Fruit fly (Drosophila melanogaster) whole organism, embryonic: Measurements from ENCODE around the gene pHCl-1.

Experiments
- Bgb ChIP-seq: fragments of 200-800 bp; sonication (Bioruptor generic); IDR thresholded peaks from 2 replicates; pipeline ENCODE4 v1.3.6; 2022; ENCODE audit warnings: missing biosample characterization, missing genetic modification characterization; ENCODE audit not compliant: partially characterized antibody
- CG1024 ChIP-seq: fragments of 200-800 bp; sonication (Bioruptor generic); IDR thresholded peaks from 2 replicates; pipeline ENCODE4 v1.3.6; 2022; ENCODE audit warnings: missing biosample characterization, missing genetic modification characterization
- CG10274 ChIP-seq: fragments of 200-800 bp; sonication (Bioruptor generic); optimal IDR thresholded peaks from 3 replicates; lab custom pipeline; 2017; ENCODE audit warnings: missing biosample characterization, mild to moderate bottlenecking, missing genetic modification characterization
- CG10979 ChIP-seq: fragments of 200-800 bp; sonication (Bioruptor generic); optimal IDR thresholded peaks from 2 replicates; lab custom pipeline; 2018; ENCODE audit warnings: missing biosample characterization, mild to moderate bottlenecking, missing genetic modification characterization, moderate library complexity
- CG11085 ChIP-seq: fragments of 200-800 bp; sonication (Bioruptor generic); IDR thresholded peaks from 2 replicates; pipeline ENCODE4 v1.3.6; 2022; ENCODE audit warnings: missing biosample characterization, missing genetic modification characterization
- CG12155 ChIP-seq: fragments of 200-800 bp; sonication (Bioruptor generic); optimal IDR thresholded peaks from 3 replicates; lab custom pipeline; 2016; ENCODE audit warnings: missing biosample characterization, missing genetic modification characterization
- CG12391 ChIP-seq: fragments of 200-800 bp; sonication (Bioruptor generic); optimal IDR thresholded peaks from 3 replicates; lab custom pipeline; 2018; ENCODE audit warnings: missing biosample characterization, mild to moderate bottlenecking, missing genetic modification characterization, moderate library complexity
- CG12659 ChIP-seq: fragments of 200-800 bp; sonication (Bioruptor generic); optimal IDR thresholded peaks from 3 replicates; lab custom pipeline; 2017; ENCODE audit warnings: mild to moderate bottlenecking, missing biosample characterization, missing genetic modification reagents, missing genetic modification characterization
- CG13123 ChIP-seq: fragments of 200-800 bp; sonication (Bioruptor generic); optimal IDR thresholded peaks from 2 replicates; lab custom pipeline; 2016; ENCODE audit warnings: missing biosample characterization, missing genetic modification characterization
- CG13775 ChIP-seq: fragments of 200-800 bp; sonication (Bioruptor generic); optimal IDR thresholded peaks from 3 replicates; lab custom pipeline; 2017; ENCODE audit warnings: missing biosample characterization, mild to moderate bottlenecking, missing genetic modification characterization
- CG14710 ChIP-seq: fragments of 200-800 bp; sonication (Bioruptor generic); optimal IDR thresholded peaks from 3 replicates; lab custom pipeline; 2019; ENCODE audit warnings: missing biosample characterization, mild to moderate bottlenecking, missing genetic modification characterization, moderate library complexity
- CG15514 ChIP-seq: fragments of 200-800 bp; sonication (Bioruptor generic); optimal IDR thresholded peaks from 3 replicates; lab custom pipeline; 2017; ENCODE audit warnings: missing biosample characterization, missing genetic modification characterization, mild to moderate bottlenecking, moderate library complexity, missing genetic modification reagents
- CG15696 ChIP-seq: fragments of 200-800 bp; sonication (Bioruptor generic); optimal IDR thresholded peaks from 2 replicates; lab custom pipeline; 2019; ENCODE audit warnings: missing biosample characterization, mild to moderate bottlenecking, missing genetic modification characterization, moderate library complexity
- CG1603 ChIP-seq: fragments of 200-800 bp; sonication (Bioruptor generic); optimal IDR thresholded peaks from 2 replicates; lab custom pipeline; 2019; ENCODE audit warnings: missing biosample characterization, mild to moderate bottlenecking, missing genetic modification characterization, moderate library complexity
- CG17361 ChIP-seq: fragments of 200-800 bp; sonication (Bioruptor generic); IDR thresholded peaks from 3 replicates; pipeline ENCODE4 v1.3.6; 2022; ENCODE audit warnings: missing biosample characterization, missing genetic modification characterization
- CG17829 ChIP-seq: fragments of 200-800 bp; optimal IDR thresholded peaks from 2 replicates; lab custom pipeline; 2019; ENCODE audit warnings: missing biosample characterization, mild to moderate bottlenecking, missing genetic modification characterization, moderate library complexity
- CG2199 ChIP-seq: fragments of 200-800 bp; sonication (Bioruptor generic); IDR thresholded peaks from 3 replicates; pipeline ENCODE4 v1.3.6; 2022; ENCODE audit warnings: missing biosample characterization, missing genetic modification characterization
- CG2712 ChIP-seq: fragments of 200-800 bp; optimal IDR thresholded peaks from 3 replicates; lab custom pipeline; 2019; ENCODE audit warnings: missing biosample characterization, mild to moderate bottlenecking, missing genetic modification characterization, moderate library complexity
- CG33557 ChIP-seq: fragments of 200-800 bp; sonication (Bioruptor generic); optimal IDR thresholded peaks from 2 replicates; lab custom pipeline; 2019; ENCODE audit warnings: missing biosample characterization, mild to moderate bottlenecking, missing genetic modification characterization, moderate library complexity
- CG4404 ChIP-seq: fragments of 200-800 bp; sonication (Bioruptor generic); IDR thresholded peaks from 2 replicates; pipeline ENCODE4 v1.3.6; 2022; ENCODE audit warnings: missing biosample characterization, missing genetic modification characterization
- CG7357 ChIP-seq: fragments of 200-800 bp; sonication (Bioruptor generic); IDR thresholded peaks from 3 replicates; pipeline ENCODE4 v1.3.6; 2022; ENCODE audit warnings: missing biosample characterization, missing genetic modification characterization
- CG7963 ChIP-seq: fragments of 200-800 bp; sonication (Bioruptor generic); IDR thresholded peaks from 3 replicates; pipeline ENCODE4 v1.3.6; 2022; ENCODE audit warnings: missing biosample characterization, missing genetic modification characterization; ENCODE audit not compliant: partially characterized antibody
- CG8388 ChIP-seq: fragments of 200-800 bp; sonication (Bioruptor generic); optimal IDR thresholded peaks from 2 replicates; lab custom pipeline; 2019; ENCODE audit warnings: missing biosample characterization, mild to moderate bottlenecking, missing genetic modification characterization, moderate library complexity
- CG9215 ChIP-seq: fragments of 200-800 bp; sonication (Bioruptor generic); IDR thresholded peaks from 2 replicates; pipeline ENCODE4 v1.3.6; 2022; ENCODE audit warnings: missing biosample characterization, missing genetic modification characterization
- CG9727 ChIP-seq: fragments of 200-800 bp; sonication (Bioruptor generic); optimal IDR thresholded peaks from 3 replicates; lab custom pipeline; 2017; ENCODE audit warnings: missing biosample characterization, mild to moderate bottlenecking, missing genetic modification characterization
- CTCF ChIP-seq: fragments of 200-800 bp; sonication (Bioruptor generic); optimal IDR thresholded peaks from 2 replicates; lab custom pipeline; 2017; ENCODE audit warnings: missing biosample characterization, mild to moderate bottlenecking, missing genetic modification characterization, moderate library complexity
- Camta ChIP-seq: fragments of 200-800 bp; sonication (Bioruptor generic); optimal IDR thresholded peaks from 2 replicates; lab custom pipeline; 2016; ENCODE audit warnings: missing biosample characterization, missing genetic modification characterization
- ERR ChIP-seq: fragments of 200-800 bp; sonication (Bioruptor generic); optimal IDR thresholded peaks from 2 replicates; lab custom pipeline; 2016; ENCODE audit warnings: missing biosample characterization, missing genetic modification characterization
- Ets65A ChIP-seq: fragments of 200-800 bp; sonication (Bioruptor generic); peaks from one replicate; lab custom pipeline; 2016; ENCODE audit warnings: missing biosample characterization, missing genetic modification characterization
- Pdp1 ChIP-seq, 2 experiments: fragments of 200-800 bp; sonication (Bioruptor generic); optimal IDR thresholded peaks; 3 replicates each; lab custom pipeline; 2016; ENCODE audit warnings: missing biosample characterization in 2 of 2, missing genetic modification characterization in 2 of 2, mild to moderate bottlenecking in 1 of 2, moderate library complexity in 1 of 2
- Sry-β ChIP-seq: fragments of 200-800 bp; sonication (Bioruptor generic); optimal IDR thresholded peaks from 2 replicates; lab custom pipeline; 2018; ENCODE audit warnings: missing biosample characterization, mild to moderate bottlenecking, missing genetic modification characterization, moderate library complexity
- amos ChIP-seq: fragments of 200-800 bp; sonication (Bioruptor generic); IDR thresholded peaks from 2 replicates; pipeline ENCODE4 v1.3.6; 2022; ENCODE audit warnings: missing biosample characterization, missing genetic modification characterization; ENCODE audit not compliant: partially characterized antibody
- ase ChIP-seq: fragments of 200-800 bp; sonication (Bioruptor generic); IDR thresholded peaks from 3 replicates; pipeline ENCODE4 v1.3.6; 2022; ENCODE audit warnings: missing biosample characterization, missing genetic modification characterization
- bbx ChIP-seq: fragments of 200-800 bp; sonication (Bioruptor generic); IDR thresholded peaks from 2 replicates; pipeline ENCODE4 v1.3.6; 2022; ENCODE audit warnings: missing biosample characterization, missing genetic modification characterization; ENCODE audit not compliant: partially characterized antibody
- dmrt11E ChIP-seq: fragments of 200-800 bp; sonication (Bioruptor generic); optimal IDR thresholded peaks from 3 replicates; lab custom pipeline; 2018; ENCODE audit warnings: missing biosample characterization, mild to moderate bottlenecking, missing genetic modification characterization, moderate library complexity
- eve ChIP-seq, 2 experiments: fragments of >200 bp; optimal IDR thresholded peaks; 2 replicates each; lab custom pipeline; 2017; ENCODE audit warnings: missing biosample characterization in 2 of 2, missing genetic modification characterization in 2 of 2
- gem ChIP-seq: fragments of 200-800 bp; sonication (Bioruptor generic); optimal IDR thresholded peaks from 2 replicates; lab custom pipeline; 2019; ENCODE audit warnings: missing biosample characterization, mild to moderate bottlenecking, missing genetic modification characterization, moderate library complexity
- grau ChIP-seq: fragments of 200-800 bp; optimal IDR thresholded peaks from 3 replicates; lab custom pipeline; 2019; ENCODE audit warnings: missing biosample characterization, mild to moderate bottlenecking, missing genetic modification characterization, moderate library complexity
- hb ChIP-seq: fragments of 200-800 bp; sonication (Bioruptor generic); IDR thresholded peaks from 3 replicates; pipeline ENCODE4 v1.3.6; 2022; ENCODE audit warnings: missing biosample characterization, missing genetic modification characterization; ENCODE audit not compliant: partially characterized antibody
- ken ChIP-seq: fragments of 200-800 bp; sonication (Bioruptor generic); IDR thresholded peaks from 3 replicates; pipeline ENCODE4 v1.3.6; 2022; ENCODE audit warnings: missing biosample characterization, missing genetic modification characterization
- lola ChIP-seq, 3 experiments: fragments of >200 bp in 2 of 3; fragments of 200-800 bp in 1 of 3; sonication (Bioruptor generic) in 1 of 3; optimal IDR thresholded peaks; 2 replicates each; lab custom pipeline; 2017 to 2019; ENCODE audit warnings: missing biosample characterization in 3 of 3, missing genetic modification characterization in 3 of 3, mild to moderate bottlenecking in 1 of 3, moderate library complexity in 1 of 3
- ro ChIP-seq: fragments of 200-800 bp; sonication (Bioruptor generic); IDR thresholded peaks from 2 replicates; pipeline ENCODE4 v1.3.6; 2022; ENCODE audit warnings: missing biosample characterization, missing genetic modification characterization
- sens ChIP-seq: fragments of 200-800 bp; sonication (Bioruptor generic); peaks from one replicate; lab custom pipeline; 2016; ENCODE audit warnings: missing biosample characterization, missing genetic modification characterization
- stwl ChIP-seq: fragments of 200-800 bp; sonication (Bioruptor generic); optimal IDR thresholded peaks from 3 replicates; lab custom pipeline; 2018; ENCODE audit warnings: missing biosample characterization, mild to moderate bottlenecking, missing genetic modification characterization, moderate library complexity
- zf30C ChIP-seq: fragments of 200-800 bp; sonication (Bioruptor generic); optimal IDR thresholded peaks from 3 replicates; lab custom pipeline; 2018; ENCODE audit warnings: missing biosample characterization, mild to moderate bottlenecking, missing genetic modification characterization
- zfh1 ChIP-seq: fragments of 200-800 bp; sonication (Bioruptor generic); IDR thresholded peaks from 3 replicates; pipeline ENCODE4 v1.3.6; 2022; ENCODE audit warnings: missing biosample characterization, missing genetic modification characterization

pHCl-1 gene

DNA sequence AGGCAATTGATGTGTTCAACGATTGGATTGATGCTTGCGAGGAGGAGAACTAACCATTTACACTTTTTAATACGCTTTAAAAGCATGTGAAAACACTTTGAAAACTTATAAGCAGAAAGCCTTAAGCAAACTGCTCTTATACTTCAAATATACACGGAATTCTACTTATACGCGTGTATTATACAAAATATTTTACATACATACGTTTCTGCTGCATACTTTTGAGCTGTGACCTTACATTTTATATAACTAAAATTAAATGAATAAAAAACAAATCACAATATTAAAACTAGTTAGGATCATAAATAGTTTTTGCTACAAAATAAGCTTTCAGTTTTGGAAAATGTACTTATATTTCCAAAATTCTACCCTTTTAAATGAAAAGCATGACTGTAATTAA lies 90.2 kb downstream of the pHCl-1 start:
- TF ChIP-seq ro (GFP tag; lab: Robert Waterston, UW) (no peak), amos (GFP tag; lab: Robert Waterston, UW) (peak; percentile 44), CG2199 (GFP tag; lab: Robert Waterston, UW) (peak; percentile 68), CTCF (GFP tag; lab: Kevin White, UChicago) (peak; percentile 60), ken (GFP tag; lab: Robert Waterston, UW) (no peak), bbx (0 out of 2 replicates have a peak, but pooled peaks have one; percentile 12), Bgb (GFP tag; lab: Robert Waterston, UW) (peak; percentile 42), stwl (tag; lab: Kevin White, UChicago) (peak; percentile 30), Pdp1 (GFP tag; optimal IDR thresholded peaks at IDR 0.05; lab: Kevin White, UChicago) (peak in 1 of 2 experiments; percentile 91), CG7963 (GFP tag; lab: Robert Waterston, UW) (0 out of 3 replicates have a peak, but pooled peaks have one; percentile 5), CG33557 (GFP tag; lab: Kevin White, UChicago) (no peak)
- TF ChIP-seq, all 482 proteins: peak for 8

DNA sequence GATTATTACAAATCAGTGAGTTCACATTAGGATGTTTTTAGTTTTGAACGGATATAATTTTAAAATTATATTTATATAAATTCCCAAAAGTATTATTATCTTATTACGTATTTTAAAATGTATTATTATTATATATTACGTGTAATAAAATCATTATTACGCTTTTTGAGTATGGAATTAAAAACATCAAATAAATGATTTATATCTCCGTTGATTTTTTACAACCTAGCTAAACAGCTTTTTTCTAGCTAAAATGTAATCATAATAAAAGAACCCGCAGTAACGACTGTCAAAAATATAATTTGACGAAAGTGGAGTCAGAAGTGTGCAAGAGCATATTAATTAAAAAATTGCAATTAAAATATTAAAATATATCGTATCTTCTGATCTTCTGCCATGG lies 90.8 kb downstream of the pHCl-1 start, which contains the start of gene CG6244:
Gene CG6244, plus strand, starts transcription at position 301 of the 400 bp plus-strand sequence.
- TF ChIP-seq Sry-β (GFP tag; lab: Kevin White, UChicago) (peak; percentile 8), hb (GFP tag; lab: Robert Waterston, UW) (no peak), CG12155 (GFP tag; lab: Kevin White, UChicago) (no peak)

DNA sequence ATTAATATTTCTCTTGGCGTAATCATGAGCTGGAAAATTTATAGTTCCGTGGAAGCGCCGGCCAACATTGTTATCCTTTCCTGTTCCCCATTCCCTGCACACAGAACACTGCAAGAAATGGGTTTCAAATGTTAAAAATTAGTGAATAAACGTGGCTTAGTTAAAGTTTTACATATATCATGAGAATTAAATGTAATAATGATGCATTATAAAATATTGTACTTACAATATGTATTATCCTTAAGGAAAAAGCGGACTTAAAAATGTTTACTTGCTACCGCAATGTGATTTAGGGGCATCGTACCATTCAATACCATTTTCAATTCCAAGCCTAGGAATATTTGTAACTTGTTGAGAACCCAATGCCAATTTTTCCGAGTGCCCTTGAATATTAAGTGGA lies 96.2 kb downstream of the pHCl-1 start:
- peak; percentile 75 for TF ChIP-seq zf30C (GFP tag; lab: Kevin White, UChicago)
- TF ChIP-seq sens (GFP tag; lab: Kevin White, UChicago) = peak; percentile 51
- TF ChIP-seq CG9215 = no peak
- TF ChIP-seq lola (GFP tag; optimal IDR thresholded peaks at IDR 0.05; lab: Kevin White, UChicago) = peak in 1 of 3 experiments; percentile 39
- no peak for TF ChIP-seq CG13123 (GFP tag; lab: Kevin White, UChicago)
- no peak for TF ChIP-seq CG11085 (GFP tag; lab: Robert Waterston, UW)
- peak; percentile 34 for TF ChIP-seq gem (tag; lab: Kevin White, UChicago)
- TF ChIP-seq CG7357 (GFP tag; lab: Robert Waterston, UW) = no peak
- TF ChIP-seq CG10979 (tag; lab: Kevin White, UChicago) = peak; percentile 31
- 0 out of 3 replicates have a peak, but pooled peaks have one; percentile 36 for TF ChIP-seq zfh1 (GFP tag; lab: Robert Waterston, UW)
- peak; percentile 9 for TF ChIP-seq CG13775 (GFP tag; lab: Kevin White, UChicago)
- peak; percentile 29 for TF ChIP-seq CG9727 (GFP tag; lab: Kevin White, UChicago)
- TF ChIP-seq Ets65A (GFP tag; lab: Kevin White, UChicago) = peak; percentile 39
- TF ChIP-seq CG1603 = no peak
- TF ChIP-seq CG1024 (GFP tag; lab: Robert Waterston, UW) = no peak
- TF ChIP-seq bbx = no peak
- TF ChIP-seq CG15514 (GFP tag; lab: Kevin White, UChicago) = no peak
- TF ChIP-seq CG17361 (GFP tag; lab: Robert Waterston, UW) = 0 out of 3 replicates have a peak, but pooled peaks have one; percentile 35
- no peak for TF ChIP-seq ERR (GFP tag; lab: Kevin White, UChicago)
- peak; percentile 46 for TF ChIP-seq CG2712 (tag; lab: Kevin White, UChicago)
- TF ChIP-seq CG15696 = peak; percentile 52
- peak; percentile 37 for TF ChIP-seq CG12391 (tag; lab: Kevin White, UChicago)
- peak; percentile 14; the same call in 1 of the 2 replicates for TF ChIP-seq CG4404
- no peak for TF ChIP-seq ase
- TF ChIP-seq eve (GFP tag; optimal IDR thresholded peaks at IDR 0.05; lab: Kevin White, UChicago) = peak in 1 of 2 experiments; percentile 36
- TF ChIP-seq CG8388 (GFP tag; lab: Kevin White, UChicago) = no peak
- peak; percentile 64 for TF ChIP-seq dmrt11E (tag; lab: Kevin White, UChicago)
- TF ChIP-seq CG10274 (GFP tag; lab: Kevin White, UChicago) = no peak
- peak; percentile 6 for TF ChIP-seq grau
- no peak for TF ChIP-seq Camta (GFP tag; lab: Kevin White, UChicago)
- peak; percentile 5 for TF ChIP-seq CG14710 (tag; lab: Kevin White, UChicago)
- TF ChIP-seq CG12659 (GFP tag; lab: Kevin White, UChicago) = no peak
- peak; percentile 53 for TF ChIP-seq CG17829 (tag; lab: Kevin White, UChicago)
